Fruit fly (Drosophila melanogaster) whole organism, embryonic: ENCODE results near the gene AGO2.

ENCODE experiments used
- B-H2 ChIP-seq: fragments of 200-800 bp; sonication (Bioruptor generic); optimal IDR thresholded peaks from 2 replicates; lab custom pipeline; 2018; ENCODE audit warnings: missing biosample characterization, mild to moderate bottlenecking, missing genetic modification characterization
- CG10209 ChIP-seq: fragments of 200-800 bp; sonication (Bioruptor generic); optimal IDR thresholded peaks from 3 replicates; lab custom pipeline; 2017; ENCODE audit warnings: missing biosample characterization, mild to moderate bottlenecking, missing genetic modification characterization, missing genetic modification reagents
- CG12942 ChIP-seq: fragments of 200-800 bp; sonication (Bioruptor generic); optimal IDR thresholded peaks from 3 replicates; lab custom pipeline; 2016; ENCODE audit warnings: missing biosample characterization, missing genetic modification characterization
- CG13775 ChIP-seq: fragments of 200-800 bp; sonication (Bioruptor generic); optimal IDR thresholded peaks from 3 replicates; lab custom pipeline; 2017; ENCODE audit warnings: missing biosample characterization, mild to moderate bottlenecking, missing genetic modification characterization
- CG2116 ChIP-seq: fragments of 200-800 bp; sonication (Bioruptor generic); optimal IDR thresholded peaks from 3 replicates; lab custom pipeline; 2018; ENCODE audit warnings: missing biosample characterization, mild to moderate bottlenecking, missing genetic modification characterization
- CG30403 ChIP-seq: fragments of 200-800 bp; sonication (Bioruptor generic); optimal IDR thresholded peaks from 3 replicates; lab custom pipeline; 2016; ENCODE audit warnings: missing biosample characterization, missing genetic modification characterization
- CG34224 ChIP-seq: fragments of 200-800 bp; sonication (Bioruptor generic); IDR thresholded peaks from 3 replicates; pipeline ENCODE4 v1.3.6; 2022; ENCODE audit warnings: missing biosample characterization, missing genetic modification characterization; ENCODE audit not compliant: partially characterized antibody
- CG3838 ChIP-seq: fragments of 200-800 bp; sonication (Bioruptor generic); optimal IDR thresholded peaks from 3 replicates; lab custom pipeline; 2016; ENCODE audit warnings: missing biosample characterization, missing genetic modification characterization
- CG3847 ChIP-seq: fragments of 200-800 bp; sonication (Bioruptor generic); IDR thresholded peaks from 2 replicates; pipeline ENCODE4 v1.3.6; 2022; ENCODE audit warnings: missing biosample characterization, missing genetic modification characterization
- CG6791 ChIP-seq: fragments of 200-800 bp; sonication (Bioruptor generic); IDR thresholded peaks from 3 replicates; pipeline ENCODE4 v1.3.6; 2022; ENCODE audit warnings: missing biosample characterization, missing genetic modification characterization; ENCODE audit not compliant: partially characterized antibody
- CG8290 ChIP-seq, 3 experiments: fragments of 200-800 bp; sonication (Bioruptor generic); optimal IDR thresholded peaks; 2 replicates each; lab custom pipeline; 2016 to 2019; ENCODE audit warnings: missing biosample characterization in 3 of 3, missing genetic modification characterization in 3 of 3, mild to moderate bottlenecking in 2 of 3, moderate library complexity in 1 of 3
- CG9797 ChIP-seq: fragments of 200-800 bp; sonication (Bioruptor generic); optimal IDR thresholded peaks from 3 replicates; lab custom pipeline; 2018; ENCODE audit warnings: missing biosample characterization, mild to moderate bottlenecking, missing genetic modification characterization
- D ChIP-seq, 2 experiments: fragments of 200-800 bp in 1 of 2; fragments of >200 bp in 1 of 2; sonication (Bioruptor generic) in 1 of 2; optimal IDR thresholded peaks; 2 replicates in 1 of 2; 3 replicates in 1 of 2; lab custom pipeline; 2017; ENCODE audit warnings: mild to moderate bottlenecking in 1 of 2, missing biosample characterization in 1 of 2, missing genetic modification characterization in 1 of 2, missing genetic modification reagents in 1 of 2
- Dll ChIP-seq: fragments of 200-800 bp; sonication (Bioruptor generic); IDR thresholded peaks from 4 replicates; pipeline ENCODE4 v1.3.6; 2022; ENCODE audit warnings: missing biosample characterization, missing genetic modification characterization; ENCODE audit not compliant: partially characterized antibody
- Dp ChIP-seq: fragments of 200-800 bp; sonication (Bioruptor generic); optimal IDR thresholded peaks from 2 replicates; lab custom pipeline; 2018; ENCODE audit warnings: missing biosample characterization, mild to moderate bottlenecking, missing genetic modification characterization, moderate library complexity
- ERR ChIP-seq: fragments of 200-800 bp; sonication (Bioruptor generic); optimal IDR thresholded peaks from 2 replicates; lab custom pipeline; 2016; ENCODE audit warnings: missing biosample characterization, missing genetic modification characterization
- Eip74EF ChIP-seq, 2 experiments: fragments of 200-800 bp in 1 of 2; fragments of >200 bp in 1 of 2; sonication (Bioruptor generic) in 1 of 2; optimal IDR thresholded peaks; 2 replicates each; lab custom pipeline; 2017 to 2019; ENCODE audit warnings: missing biosample characterization in 2 of 2, missing genetic modification characterization in 2 of 2, mild to moderate bottlenecking in 1 of 2, moderate library complexity in 1 of 2
- Ets97D ChIP-seq: fragments of 200-800 bp; sonication (Bioruptor generic); optimal IDR thresholded peaks from 3 replicates; lab custom pipeline; 2016; ENCODE audit warnings: missing biosample characterization, missing genetic modification characterization
- HLH54F ChIP-seq: fragments of 200-800 bp; sonication (Bioruptor generic); optimal IDR thresholded peaks from 3 replicates; lab custom pipeline; 2016; ENCODE audit warnings: missing biosample characterization, missing genetic modification characterization
- HmgD ChIP-seq: fragments of 200-800 bp; sonication (Bioruptor generic); optimal IDR thresholded peaks from 3 replicates; lab custom pipeline; 2016; ENCODE audit warnings: missing biosample characterization, missing genetic modification characterization
- Hsf ChIP-seq: fragments of 200-800 bp; sonication (Bioruptor generic); optimal IDR thresholded peaks from 3 replicates; lab custom pipeline; 2016; ENCODE audit warnings: missing biosample characterization, missing genetic modification characterization
- Med ChIP-seq: fragments of 200-800 bp; sonication (Bioruptor generic); peaks from one replicate; lab custom pipeline; 2016; ENCODE audit warnings: missing biosample characterization, missing genetic modification characterization, mild to moderate bottlenecking, inconsistent platforms, moderate library complexity
- Myb ChIP-seq: fragments of 200-800 bp; sonication (Bioruptor generic); optimal IDR thresholded peaks from 2 replicates; lab custom pipeline; 2016; ENCODE audit warnings: missing biosample characterization, missing genetic modification characterization
- Pdp1 ChIP-seq, 2 experiments: fragments of 200-800 bp; sonication (Bioruptor generic); optimal IDR thresholded peaks; 3 replicates each; lab custom pipeline; 2016; ENCODE audit warnings: missing biosample characterization in 2 of 2, missing genetic modification characterization in 2 of 2, mild to moderate bottlenecking in 1 of 2, moderate library complexity in 1 of 2
- Side ChIP-seq: fragments of 200-800 bp; sonication (Bioruptor generic); optimal IDR thresholded peaks from 2 replicates; lab custom pipeline; 2016; ENCODE audit warnings: missing biosample characterization, missing genetic modification characterization
- Sin3A ChIP-seq: fragments of >200 bp; optimal IDR thresholded peaks from 2 replicates; lab custom pipeline; 2018
- Sry-δ ChIP-seq: fragments of 200-800 bp; sonication (Bioruptor generic); optimal IDR thresholded peaks from 2 replicates; lab custom pipeline; 2016; ENCODE audit warnings: missing biosample characterization, missing genetic modification characterization
- bbx ChIP-seq: fragments of 200-800 bp; sonication (Bioruptor generic); IDR thresholded peaks from 2 replicates; pipeline ENCODE4 v1.3.6; 2022; ENCODE audit warnings: missing biosample characterization, missing genetic modification characterization; ENCODE audit not compliant: partially characterized antibody
- croc ChIP-seq: fragments of 200-800 bp; sonication (Bioruptor generic); conservative IDR thresholded peaks from 3 replicates; pipeline ENCODE4 v1.3.6; 2022; ENCODE audit warnings: missing biosample characterization, missing genetic modification characterization
- danr ChIP-seq: fragments of 200-800 bp; sonication (Bioruptor generic); IDR thresholded peaks from 2 replicates; pipeline ENCODE4 v1.3.6; 2022; ENCODE audit warnings: missing biosample characterization, missing genetic modification characterization
- gem ChIP-seq: fragments of 200-800 bp; sonication (Bioruptor generic); optimal IDR thresholded peaks from 2 replicates; lab custom pipeline; 2019; ENCODE audit warnings: missing biosample characterization, mild to moderate bottlenecking, missing genetic modification characterization, moderate library complexity
- grau ChIP-seq: fragments of 200-800 bp; optimal IDR thresholded peaks from 3 replicates; lab custom pipeline; 2019; ENCODE audit warnings: missing biosample characterization, mild to moderate bottlenecking, missing genetic modification characterization, moderate library complexity
- her ChIP-seq: fragments of 200-800 bp; sonication (Bioruptor generic); optimal IDR thresholded peaks from 2 replicates; lab custom pipeline; 2016; ENCODE audit warnings: missing biosample characterization, missing genetic modification characterization
- ind ChIP-seq: fragments of 200-800 bp; sonication (Bioruptor generic); optimal IDR thresholded peaks from 3 replicates; lab custom pipeline; 2016; ENCODE audit warnings: missing biosample characterization, missing genetic modification characterization
- jumu ChIP-seq: fragments of 200-800 bp; sonication (Bioruptor generic); optimal IDR thresholded peaks from 3 replicates; lab custom pipeline; 2016; ENCODE audit warnings: missing biosample characterization, missing genetic modification characterization
- kah ChIP-seq: fragments of 200-800 bp; sonication (Bioruptor generic); optimal IDR thresholded peaks from 2 replicates; lab custom pipeline; 2018; ENCODE audit warnings: missing biosample characterization, mild to moderate bottlenecking, missing genetic modification characterization
- mld ChIP-seq: fragments of 200-800 bp; sonication (Bioruptor generic); IDR thresholded peaks from 3 replicates; pipeline ENCODE4 v1.3.6; 2022; ENCODE audit warnings: missing biosample characterization, missing genetic modification characterization; ENCODE audit not compliant: partially characterized antibody
- oc ChIP-seq: fragments of 200-800 bp; sonication (Bioruptor generic); optimal IDR thresholded peaks from 2 replicates; lab custom pipeline; 2018; ENCODE audit warnings: missing biosample characterization, mild to moderate bottlenecking, missing genetic modification characterization, moderate library complexity
- odd ChIP-seq: fragments of 200-800 bp; sonication (Bioruptor generic); optimal IDR thresholded peaks from 2 replicates; lab custom pipeline; 2017; ENCODE audit warnings: missing biosample characterization, mild to moderate bottlenecking, missing genetic modification characterization
- otp ChIP-seq: fragments of 200-800 bp; sonication (Bioruptor generic); IDR thresholded peaks from 3 replicates; pipeline ENCODE4, ENCODE4 v1.3.6; 2022; ENCODE audit warnings: missing biosample characterization, missing genetic modification characterization
- phol ChIP-seq: fragments of 200-800 bp; sonication (Bioruptor generic); optimal IDR thresholded peaks from 3 replicates; lab custom pipeline; 2018; ENCODE audit warnings: missing biosample characterization, mild to moderate bottlenecking, missing genetic modification characterization, moderate library complexity
- pzg ChIP-seq: fragments of 200-800 bp; sonication (Bioruptor generic); optimal IDR thresholded peaks from 3 replicates; lab custom pipeline; 2018; ENCODE audit warnings: missing biosample characterization, mild to moderate bottlenecking, missing genetic modification characterization, moderate library complexity
- row ChIP-seq: fragments of 200-800 bp; sonication (Bioruptor generic); IDR thresholded peaks from 3 replicates; pipeline ENCODE4 v1.3.6; 2022; ENCODE audit warnings: missing biosample characterization, missing genetic modification characterization
- sens ChIP-seq: fragments of 200-800 bp; sonication (Bioruptor generic); peaks from one replicate; lab custom pipeline; 2016; ENCODE audit warnings: missing biosample characterization, missing genetic modification characterization
- sna ChIP-seq: fragments of 200-800 bp; sonication (Bioruptor generic); IDR thresholded peaks from 2 replicates; pipeline ENCODE4 v1.3.6; 2022; ENCODE audit warnings: missing biosample characterization, missing genetic modification characterization; ENCODE audit not compliant: partially characterized antibody
- sob ChIP-seq: fragments of 200-800 bp; sonication (Bioruptor generic); IDR thresholded peaks from 2 replicates; pipeline ENCODE4 v1.3.6; 2022; ENCODE audit warnings: missing biosample characterization, missing genetic modification characterization
- usp ChIP-seq: fragments of >200 bp; optimal IDR thresholded peaks from 2 replicates; lab custom pipeline; 2017; ENCODE audit warnings: missing biosample characterization, missing genetic modification characterization
- zfh2 ChIP-seq: fragments of 200-800 bp; sonication (Bioruptor generic); optimal IDR thresholded peaks from 2 replicates; lab custom pipeline; 2016; ENCODE audit warnings: missing biosample characterization, missing genetic modification characterization

The AGO2 gene

dm6 chr3L:15565829-15566433, 12.0 kb downstream of the AGO2 start, which contains the start of gene dop (continued):
- TF ChIP-seq otp (no peak), grau (tag; lab: Kevin White, UChicago) (peak; percentile 2), Ets97D (peak; percentile 56), Sry-δ (GFP tag; lab: Kevin White, UChicago) (peak; percentile 95), CG8290 (GFP tag; optimal IDR thresholded peaks at IDR 0.05; lab: Kevin White, UChicago) (peak; percentile 3), CG8290 (tag; optimal IDR thresholded peaks at IDR 0.05; lab: Kevin White, UChicago) (peak in 1 of 2 experiments; percentile 40), Sin3A (lab: Kevin White, UChicago) (peak; percentile 55), oc (tag; lab: Kevin White, UChicago) (no peak), CG34224 (GFP tag; lab: Robert Waterston, UW) (peak; percentile 58), sens (peak; percentile 80), Dp (GFP tag; lab: Kevin White, UChicago) (peak; percentile 85), sna (GFP tag; lab: Robert Waterston, UW) (peak; percentile 43), row (GFP tag; lab: Robert Waterston, UW) (peak; percentile 58; the same call in 2 of the 3 replicates), Med (GFP tag; lab: Kevin White, UChicago) (peak; percentile 89), CG10209 (GFP tag; lab: Kevin White, UChicago) (no peak), jumu (GFP tag; lab: Kevin White, UChicago) (peak; percentile 26), her (peak; percentile 35), CG3838 (GFP tag; lab: Kevin White, UChicago) (no peak), gem (tag; lab: Kevin White, UChicago) (peak; percentile 33), ind (peak; percentile 12), Myb (GFP tag; lab: Kevin White, UChicago) (peak; percentile 49), D (optimal IDR thresholded peaks at IDR 0.05; lab: Kevin White, UChicago) (no peak), D (GFP tag; optimal IDR thresholded peaks at IDR 0.05; lab: Kevin White, UChicago) (no peak), mld (GFP tag; lab: Robert Waterston, UW) (0 out of 3 replicates have a peak, but pooled peaks have one; percentile 35), Hsf (GFP tag; lab: Kevin White, UChicago) (peak; percentile 39), croc (GFP tag; lab: Robert Waterston, UW) (no peak), Eip74EF (GFP tag; optimal IDR thresholded peaks at IDR 0.05; lab: Kevin White, UChicago) (no peak), B-H2 (GFP tag; lab: Kevin White, UChicago) (peak; percentile 58), odd (GFP tag; lab: Kevin White, UChicago) (no peak), bbx (GFP tag; lab: Robert Waterston, UW) (peak; percentile 15; the same call in 1 of the 2 replicates), phol (tag; lab: Kevin White, UChicago) (peak; percentile 43), usp (no peak), CG3847 (0 out of 2 replicates have a peak, but pooled peaks have one; percentile 30), Dll (GFP tag; lab: Robert Waterston, UW) (peak; percentile 72), CG12942 (GFP tag; lab: Kevin White, UChicago) (peak; percentile 9), ERR (GFP tag; lab: Kevin White, UChicago) (peak; percentile 39), HmgD (GFP tag; lab: Kevin White, UChicago) (peak; percentile 55), pzg (peak; percentile 80), danr (GFP tag; lab: Robert Waterston, UW) (no peak), CG13775 (GFP tag; lab: Kevin White, UChicago) (peak; percentile 7), CG30403 (GFP tag; lab: Kevin White, UChicago) (peak; percentile 23), zfh2 (GFP tag; lab: Kevin White, UChicago) (peak; percentile 44), CG9797 (GFP tag; lab: Kevin White, UChicago) (peak; percentile 92), CG2116 (peak; percentile 81), kah (GFP tag; lab: Kevin White, UChicago) (no peak), Pdp1 (GFP tag; optimal IDR thresholded peaks at IDR 0.05; lab: Kevin White, UChicago) (peak in 1 of 2 experiments; percentile 90), sob (GFP tag; lab: Robert Waterston, UW) (no peak), HLH54F (GFP tag; lab: Kevin White, UChicago) (peak; percentile 31), Side (GFP tag; lab: Kevin White, UChicago) (peak; percentile 43), CG6791 (GFP tag; lab: Robert Waterston, UW) (peak; percentile 52; the same call in 2 of the 3 replicates)
